Fruit fly (Drosophila melanogaster) whole organism, embryonic: ENCODE measurements around the gene eIF1.

Experiments used
- Ada2b ChIP-seq: fragments of 200-800 bp; sonication (Bioruptor generic); IDR thresholded peaks from 2 replicates; pipeline ENCODE4 v1.3.6; 2022; ENCODE audit warnings: missing biosample characterization, missing genetic modification characterization
- CG12104 ChIP-seq: fragments of 200-800 bp; sonication (Bioruptor generic); optimal IDR thresholded peaks from 3 replicates; lab custom pipeline; 2016; ENCODE audit warnings: missing biosample characterization, missing genetic modification characterization
- CG12219 ChIP-seq: fragments of 200-800 bp; sonication (Bioruptor generic); optimal IDR thresholded peaks from 3 replicates; lab custom pipeline; 2018; ENCODE audit warnings: missing biosample characterization, mild to moderate bottlenecking, missing genetic modification characterization
- CG13296 ChIP-seq: fragments of 200-800 bp; sonication (Bioruptor generic); optimal IDR thresholded peaks from 3 replicates; lab custom pipeline; 2018; ENCODE audit warnings: missing biosample characterization, mild to moderate bottlenecking, missing genetic modification characterization
- CG13624 ChIP-seq: fragments of 200-800 bp; sonication (Bioruptor generic); optimal IDR thresholded peaks from 2 replicates; lab custom pipeline; 2016; ENCODE audit warnings: missing biosample characterization, missing genetic modification characterization
- CG15073 ChIP-seq: fragments of 200-800 bp; sonication (Bioruptor generic); optimal IDR thresholded peaks from 2 replicates; lab custom pipeline; 2016; ENCODE audit warnings: missing biosample characterization, missing genetic modification characterization
- CG1602 ChIP-seq: fragments of 200-800 bp; sonication (Bioruptor generic); optimal IDR thresholded peaks from 3 replicates; lab custom pipeline; 2016; ENCODE audit warnings: missing biosample characterization, missing genetic modification characterization
- CG2202 ChIP-seq: fragments of 200-800 bp; sonication (Bioruptor generic); optimal IDR thresholded peaks from 2 replicates; lab custom pipeline; 2018; ENCODE audit warnings: missing biosample characterization, mild to moderate bottlenecking, missing genetic modification characterization
- CG2889 ChIP-seq: fragments of 200-800 bp; sonication (Bioruptor generic); IDR thresholded peaks from 3 replicates; pipeline ENCODE4 v1.3.6; 2022; ENCODE audit warnings: missing biosample characterization, missing genetic modification characterization
- CG32532 ChIP-seq: fragments of 200-800 bp; sonication (Bioruptor generic); IDR thresholded peaks from 2 replicates; pipeline ENCODE4 v1.3.6; 2022; ENCODE audit warnings: missing biosample characterization, missing genetic modification characterization
- CG3281 ChIP-seq: fragments of 200-800 bp; sonication (Bioruptor generic); optimal IDR thresholded peaks from 3 replicates; lab custom pipeline; 2017; ENCODE audit warnings: missing biosample characterization, mild to moderate bottlenecking, missing genetic modification characterization
- CG34376 ChIP-seq: fragments of 200-800 bp; sonication (Bioruptor generic); optimal IDR thresholded peaks from 2 replicates; lab custom pipeline; 2018; ENCODE audit warnings: missing biosample characterization, mild to moderate bottlenecking, missing genetic modification characterization
- CG4617 ChIP-seq: fragments of 200-800 bp; sonication (Bioruptor generic); optimal IDR thresholded peaks from 3 replicates; lab custom pipeline; 2016; ENCODE audit warnings: missing biosample characterization, missing genetic modification characterization, borderline replicate concordance
- CG7745 ChIP-seq: fragments of 200-800 bp; sonication (Bioruptor generic); optimal IDR thresholded peaks from 2 replicates; lab custom pipeline; 2018; ENCODE audit warnings: missing biosample characterization, mild to moderate bottlenecking, missing genetic modification characterization, moderate library complexity
- CG7987 ChIP-seq: fragments of 200-800 bp; sonication (Bioruptor generic); optimal IDR thresholded peaks from 2 replicates; lab custom pipeline; 2018; ENCODE audit warnings: missing biosample characterization, mild to moderate bottlenecking, missing genetic modification characterization, moderate library complexity
- Doc2 ChIP-seq: fragments of 200-800 bp; sonication (Bioruptor generic); IDR thresholded peaks from 2 replicates; pipeline ENCODE4 v1.3.6; 2022; ENCODE audit warnings: missing biosample characterization, missing genetic modification characterization
- E2f2 ChIP-seq: fragments of 200-800 bp; sonication (Bioruptor generic); IDR thresholded peaks from 2 replicates; pipeline ENCODE4 v1.3.6; 2022; ENCODE audit warnings: missing biosample characterization, missing genetic modification characterization
- Elba2 ChIP-seq: fragments of 200-800 bp; sonication (Bioruptor generic); optimal IDR thresholded peaks from 3 replicates; lab custom pipeline; 2016; ENCODE audit warnings: missing biosample characterization, missing genetic modification characterization
- Gug ChIP-seq: fragments of 200-800 bp; sonication (Bioruptor generic); IDR thresholded peaks from 4 replicates; pipeline ENCODE4 v1.3.6; 2022; ENCODE audit warnings: missing biosample characterization, missing genetic modification characterization
- Hmr ChIP-seq: fragments of 200-800 bp; sonication (Bioruptor generic); optimal IDR thresholded peaks from 3 replicates; lab custom pipeline; 2017; ENCODE audit warnings: mild to moderate bottlenecking, missing biosample characterization, missing genetic modification reagents, missing genetic modification characterization
- MBD-R2 ChIP-seq: fragments of 200-800 bp; sonication (Bioruptor generic); IDR thresholded peaks from 2 replicates; pipeline ENCODE4 v1.3.6; 2022; ENCODE audit warnings: missing biosample characterization, missing genetic modification characterization
- Mrtf ChIP-seq: fragments of 200-800 bp; sonication (Bioruptor generic); IDR thresholded peaks from 3 replicates; pipeline ENCODE4 v1.3.6; 2022; ENCODE audit warnings: missing biosample characterization, missing genetic modification characterization
- Myb ChIP-seq: fragments of 200-800 bp; sonication (Bioruptor generic); optimal IDR thresholded peaks from 2 replicates; lab custom pipeline; 2016; ENCODE audit warnings: missing biosample characterization, missing genetic modification characterization
- NC2β ChIP-seq: fragments of 200-800 bp; sonication (Bioruptor generic); optimal IDR thresholded peaks from 2 replicates; lab custom pipeline; 2016; ENCODE audit warnings: missing biosample characterization, missing genetic modification characterization
- Sry-δ ChIP-seq: fragments of 200-800 bp; sonication (Bioruptor generic); optimal IDR thresholded peaks from 2 replicates; lab custom pipeline; 2016; ENCODE audit warnings: missing biosample characterization, missing genetic modification characterization
- Stat92E ChIP-seq, 3 experiments: fragments of >200 bp in 2 of 3; fragments of 200-800 bp in 1 of 3; sonication (Bioruptor generic) in 1 of 3; optimal IDR thresholded peaks; 2 replicates each; lab custom pipeline; 2017 to 2019; ENCODE audit warnings: missing biosample characterization in 3 of 3, missing genetic modification characterization in 3 of 3, mild to moderate bottlenecking in 1 of 3, moderate library complexity in 1 of 3
- Usf ChIP-seq: fragments of 200-800 bp; sonication (Bioruptor generic); optimal IDR thresholded peaks from 2 replicates; lab custom pipeline; 2017; ENCODE audit warnings: missing genotype, missing biosample characterization, missing genetic modification characterization
- ato ChIP-seq: fragments of 200-800 bp; sonication (Bioruptor generic); IDR thresholded peaks from 2 replicates; pipeline ENCODE4 v1.3.6; 2022; ENCODE audit warnings: missing biosample characterization, missing genetic modification characterization; ENCODE audit not compliant: partially characterized antibody
- bsh ChIP-seq, 2 experiments: fragments of 200-800 bp; sonication (Bioruptor generic); optimal IDR thresholded peaks; 2 replicates each; lab custom pipeline; 2017 to 2018; ENCODE audit warnings: mild to moderate bottlenecking in 2 of 2, missing biosample characterization in 2 of 2, missing genetic modification characterization in 2 of 2, moderate library complexity in 1 of 2
- chn ChIP-seq: fragments of 200-800 bp; sonication (Bioruptor generic); optimal IDR thresholded peaks from 2 replicates; lab custom pipeline; 2016; ENCODE audit warnings: missing biosample characterization, missing genetic modification characterization
- corto ChIP-seq: fragments of 200-800 bp; sonication (Bioruptor generic); optimal IDR thresholded peaks from 2 replicates; lab custom pipeline; 2016; ENCODE audit warnings: missing biosample characterization, mild to moderate bottlenecking, missing genetic modification characterization, moderate library complexity
- croc ChIP-seq: fragments of 200-800 bp; sonication (Bioruptor generic); conservative IDR thresholded peaks from 3 replicates; pipeline ENCODE4 v1.3.6; 2022; ENCODE audit warnings: missing biosample characterization, missing genetic modification characterization
- crol ChIP-seq: fragments of 200-800 bp; sonication (Bioruptor generic); IDR thresholded peaks from 2 replicates; pipeline ENCODE4 v1.3.6; 2022; ENCODE audit warnings: missing biosample characterization, missing genetic modification characterization
- dimm ChIP-seq: fragments of 200-800 bp; sonication (Bioruptor generic); IDR thresholded peaks from 2 replicates; pipeline ENCODE4 v1.3.6; 2022; ENCODE audit warnings: missing biosample characterization, missing genetic modification characterization
- emc ChIP-seq: fragments of 200-800 bp; sonication (Bioruptor generic); optimal IDR thresholded peaks from 2 replicates; lab custom pipeline; 2016; ENCODE audit warnings: missing biosample characterization, missing genetic modification characterization
- esg ChIP-seq: fragments of 200-800 bp; sonication (Bioruptor generic); conservative IDR thresholded peaks from 2 replicates; pipeline ENCODE4 v1.3.6; 2022; ENCODE audit warnings: missing biosample characterization, missing genetic modification characterization
- ewg ChIP-seq: fragments of 200-800 bp; sonication (Bioruptor generic); optimal IDR thresholded peaks from 3 replicates; lab custom pipeline; 2017; ENCODE audit warnings: mild to moderate bottlenecking, missing biosample characterization, missing genetic modification reagents, missing genetic modification characterization
- fd102C ChIP-seq: fragments of 200-800 bp; sonication (Bioruptor generic); optimal IDR thresholded peaks from 2 replicates; lab custom pipeline; 2018; ENCODE audit warnings: missing biosample characterization, mild to moderate bottlenecking, missing genetic modification characterization, moderate library complexity
- gcm2 ChIP-seq: fragments of 200-800 bp; sonication (Bioruptor generic); optimal IDR thresholded peaks from 2 replicates; lab custom pipeline; 2016; ENCODE audit warnings: missing biosample characterization, missing genetic modification characterization
- kni ChIP-seq: fragments of 200-800 bp; sonication (Bioruptor generic); optimal IDR thresholded peaks from 3 replicates; lab custom pipeline; 2017; ENCODE audit warnings: mild to moderate bottlenecking, missing biosample characterization, missing genetic modification reagents, missing genetic modification characterization
- lov ChIP-seq, 2 experiments: fragments of 200-800 bp in 1 of 2; fragments of >200 bp in 1 of 2; sonication (Bioruptor generic) in 1 of 2; IDR thresholded peaks in 1 of 2; optimal IDR thresholded peaks in 1 of 2; 2 replicates in 1 of 2; 3 replicates in 1 of 2; pipeline versions ENCODE4 v1.3.6 to Lab custom; 2017 to 2022; ENCODE audit warnings: missing biosample characterization in 1 of 2, missing genetic modification characterization in 1 of 2
- mam ChIP-seq: fragments of 200-800 bp; sonication (Bioruptor generic); optimal IDR thresholded peaks from 3 replicates; lab custom pipeline; 2016; ENCODE audit warnings: missing biosample characterization, missing genetic modification characterization
- nau ChIP-seq: fragments of 200-800 bp; sonication (Bioruptor generic); optimal IDR thresholded peaks from 3 replicates; lab custom pipeline; 2017; ENCODE audit warnings: missing biosample characterization, mild to moderate bottlenecking, missing genetic modification characterization, missing genetic modification reagents
- onecut ChIP-seq: fragments of 200-800 bp; sonication (Bioruptor generic); IDR thresholded peaks from 2 replicates; pipeline ENCODE4 v1.3.6; 2022; ENCODE audit warnings: missing biosample characterization, missing genetic modification characterization
- p53 ChIP-seq: fragments of 200-800 bp; sonication (Bioruptor generic); optimal IDR thresholded peaks from 2 replicates; lab custom pipeline; 2016; ENCODE audit warnings: missing biosample characterization, missing genetic modification characterization
- scrt ChIP-seq: fragments of 200-800 bp; sonication (Bioruptor generic); optimal IDR thresholded peaks from 2 replicates; lab custom pipeline; 2018; ENCODE audit warnings: missing biosample characterization, mild to moderate bottlenecking, missing genetic modification characterization, moderate library complexity
- sob ChIP-seq: fragments of 200-800 bp; sonication (Bioruptor generic); IDR thresholded peaks from 2 replicates; pipeline ENCODE4 v1.3.6; 2022; ENCODE audit warnings: missing biosample characterization, missing genetic modification characterization
- stc ChIP-seq: fragments of 200-800 bp; sonication (Bioruptor generic); IDR thresholded peaks from 2 replicates; pipeline ENCODE4 v1.3.6; 2022; ENCODE audit warnings: missing biosample characterization, missing genetic modification characterization
- tna ChIP-seq: fragments of 200-800 bp; sonication (Bioruptor generic); IDR thresholded peaks from 2 replicates; pipeline ENCODE4 v1.3.6; 2022; ENCODE audit warnings: missing biosample characterization, missing genetic modification characterization; ENCODE audit not compliant: partially characterized antibody
- trh ChIP-seq: fragments of 200-800 bp; sonication (Bioruptor generic); optimal IDR thresholded peaks from 2 replicates; lab custom pipeline; 2016; ENCODE audit warnings: missing biosample characterization, missing genetic modification characterization
- zfh2 ChIP-seq: fragments of 200-800 bp; sonication (Bioruptor generic); optimal IDR thresholded peaks from 2 replicates; lab custom pipeline; 2016; ENCODE audit warnings: missing biosample characterization, missing genetic modification characterization

eIF1 gene

dm6 chr3L:3197464-3197863 lies 25.7 kb upstream of the eIF1 start, which contains the start of gene CG14966 (continued):
- TF ChIP-seq kni (GFP tag; lab: Kevin White, UChicago) (peak; percentile 20), bsh (GFP tag; optimal IDR thresholded peaks at IDR 0.05; lab: Kevin White, UChicago) (no peak), dimm (GFP tag; lab: Robert Waterston, UW) (no peak), Hmr (GFP tag; lab: Kevin White, UChicago) (peak; percentile 27), gcm2 (GFP tag; lab: Kevin White, UChicago) (no peak), MBD-R2 (peak; percentile 97), Gug (GFP tag; lab: Robert Waterston, UW) (peak; percentile 5; the same call in 1 of the 4 replicates), scrt (GFP tag; lab: Kevin White, UChicago) (peak; percentile 96), emc (no peak), sob (0 out of 2 replicates have a peak, but pooled peaks have one; percentile 38), CG15073 (GFP tag; lab: Kevin White, UChicago) (no peak), CG12104 (GFP tag; lab: Kevin White, UChicago) (no peak), Ada2b (GFP tag; lab: Robert Waterston, UW) (0 out of 2 replicates have a peak, but pooled peaks have one; percentile 28), Elba2 (GFP tag; lab: Kevin White, UChicago) (no peak), CG12219 (GFP tag; lab: Kevin White, UChicago) (no peak), Sry-δ (GFP tag; lab: Kevin White, UChicago) (peak; percentile 96), Doc2 (GFP tag; lab: Robert Waterston, UW) (no peak), NC2β (GFP tag; lab: Kevin White, UChicago) (peak; percentile 11), tna (GFP tag; lab: Robert Waterston, UW) (peak; percentile 51; the same call in 1 of the 2 replicates), nau (GFP tag; lab: Kevin White, UChicago) (no peak), CG3281 (GFP tag; lab: Kevin White, UChicago) (no peak), crol (GFP tag; lab: Robert Waterston, UW) (no peak), zfh2 (GFP tag; lab: Kevin White, UChicago) (peak; percentile 22), CG4617 (peak; percentile 7), CG7745 (tag; lab: Kevin White, UChicago) (no peak), Myb (GFP tag; lab: Kevin White, UChicago) (peak; percentile 95), corto (no peak), CG2202 (no peak), onecut (GFP tag; lab: Robert Waterston, UW) (no peak), ewg (GFP tag; lab: Kevin White, UChicago) (no peak), lov (optimal IDR thresholded peaks at IDR 0.05; lab: Kevin White, UChicago) (no peak), lov (GFP tag; IDR thresholded peaks at IDR 0.05; lab: Robert Waterston, UW) (no peak), CG1602 (no peak), CG13624 (peak; percentile 54), CG32532 (peak; percentile 68), Mrtf (GFP tag; lab: Robert Waterston, UW) (no peak), croc (GFP tag; lab: Robert Waterston, UW) (no peak), ato (GFP tag; lab: Robert Waterston, UW) (peak; percentile 56), chn (GFP tag; lab: Kevin White, UChicago) (no peak), p53 (GFP tag; lab: Kevin White, UChicago) (peak; percentile 11), CG7987 (GFP tag; lab: Kevin White, UChicago) (peak; percentile 2), mam (GFP tag; lab: Kevin White, UChicago) (peak; percentile 62), Usf (GFP tag; lab: Kevin White, UChicago) (no peak), CG2889 (GFP tag; lab: Robert Waterston, UW) (no peak), E2f2 (GFP tag; lab: Robert Waterston, UW) (peak; percentile 52; the same call in 1 of the 2 replicates), CG13296 (GFP tag; lab: Kevin White, UChicago) (no peak), stc (no peak), CG34376 (GFP tag; lab: Kevin White, UChicago) (peak; percentile 79), fd102C (GFP tag; lab: Kevin White, UChicago) (no peak), esg (GFP tag; lab: Robert Waterston, UW) (no peak), Stat92E (GFP tag; optimal IDR thresholded peaks at IDR 0.05; lab: Kevin White, UChicago) (peak in 1 of 3 experiments; percentile 80), trh (no peak)
